Worm (Caenorhabditis elegans) whole organism, mixed stage, embryonic: ENCODE measurements around the gene mdt-27.

Source experiments
- M03D4.4 ChIP-seq: sonication (generic microtip); optimal IDR thresholded peaks from 2 replicates; lab custom pipeline; 2017; ENCODE audit warnings: mild to moderate bottlenecking, missing genetic modification characterization, missing compliant biosample characterization
- blmp-1 ChIP-seq: fragments of 150-350 bp; optimal IDR thresholded peaks from 2 replicates; lab custom pipeline; 2014; ENCODE audit warnings: missing biosample characterization, missing genetic modification characterization
- ceh-39 ChIP-seq: fragments of 150-350 bp; optimal IDR thresholded peaks from 2 replicates; lab custom pipeline; 2014; ENCODE audit warnings: missing biosample characterization, missing genetic modification characterization
- ceh-43 ChIP-seq: fragments of 200-800 bp; sonication (Bioruptor generic); optimal IDR thresholded peaks from 2 replicates; lab custom pipeline; 2018; ENCODE audit warnings: mild to moderate bottlenecking, missing genetic modification characterization, moderate library complexity, missing compliant biosample characterization
- ces-1 ChIP-seq: fragments of 150-350 bp; optimal IDR thresholded peaks from 2 replicates; lab custom pipeline; 2014; ENCODE audit warnings: missing biosample characterization, missing genetic modification reagents, missing genetic modification characterization
- drap-1 ChIP-seq: fragments of 200-800 bp; sonication (Bioruptor generic); optimal IDR thresholded peaks from 3 replicates; lab custom pipeline; 2018; ENCODE audit warnings: mild to moderate bottlenecking, missing genetic modification characterization, missing compliant biosample characterization
- elt-3 ChIP-seq: fragments of 150-350 bp; optimal IDR thresholded peaks from 2 replicates; lab custom pipeline; 2014; ENCODE audit warnings: missing biosample characterization, missing genetic modification characterization
- ham-2 ChIP-seq: fragments of 200-800 bp; sonication (Bioruptor generic); optimal IDR thresholded peaks from 2 replicates; lab custom pipeline; 2018; ENCODE audit warnings: mild to moderate bottlenecking, missing genetic modification characterization, missing compliant biosample characterization
- hlh-1 ChIP-seq: fragments of 150-350 bp; optimal IDR thresholded peaks from 2 replicates; lab custom pipeline; 2014; ENCODE audit warnings: missing biosample characterization, missing genetic modification reagents, missing genetic modification characterization
- lin-13 ChIP-seq: fragments of 150-350 bp; optimal IDR thresholded peaks from 2 replicates; lab custom pipeline; 2014; ENCODE audit warnings: missing biosample characterization, missing genetic modification characterization
- lin-32 ChIP-seq: fragments of 200-800 bp; sonication (Bioruptor generic); optimal IDR thresholded peaks from 2 replicates; lab custom pipeline; 2018; ENCODE audit warnings: mild to moderate bottlenecking, missing genetic modification characterization, missing compliant biosample characterization
- lsy-2 ChIP-seq: fragments of 150-350 bp; optimal IDR thresholded peaks from 2 replicates; lab custom pipeline; 2014; ENCODE audit warnings: missing biosample characterization, missing genetic modification characterization
- mab-5 ChIP-seq: fragments of 150-350 bp; optimal IDR thresholded peaks from 2 replicates; lab custom pipeline; 2014; ENCODE audit warnings: missing biosample characterization, missing genetic modification characterization
- mep-1 ChIP-seq: fragments of 150-350 bp; optimal IDR thresholded peaks from 2 replicates; lab custom pipeline; 2017; ENCODE audit warnings: missing biosample characterization, missing genetic modification reagents, missing genetic modification characterization, inconsistent platforms
- mls-2 ChIP-seq: sonication (generic microtip); optimal IDR thresholded peaks from 2 replicates; lab custom pipeline; 2016; ENCODE audit warnings: mild to moderate bottlenecking, missing genetic modification characterization, moderate library complexity, missing compliant biosample characterization
- nhr-12 ChIP-seq: fragments of 150-350 bp; optimal IDR thresholded peaks from 2 replicates; lab custom pipeline; 2014; ENCODE audit warnings: missing biosample characterization, missing genetic modification characterization
- nhr-2 ChIP-seq: fragments of 150-350 bp; optimal IDR thresholded peaks from 2 replicates; lab custom pipeline; 2014; ENCODE audit warnings: missing biosample characterization, missing genetic modification characterization
- nhr-237 ChIP-seq: fragments of 150-350 bp; optimal IDR thresholded peaks from 2 replicates; lab custom pipeline; 2014; ENCODE audit warnings: missing biosample characterization, missing genetic modification characterization
- nhr-28 ChIP-seq: fragments of 150-350 bp; optimal IDR thresholded peaks from 2 replicates; lab custom pipeline; 2014; ENCODE audit warnings: missing biosample characterization, missing genetic modification characterization
- sem-2 ChIP-seq: fragments of 200-800 bp; sonication (Bioruptor generic); optimal IDR thresholded peaks from 2 replicates; lab custom pipeline; 2018; ENCODE audit warnings: mild to moderate bottlenecking, missing genetic modification characterization, missing compliant biosample characterization
- sptf-1 ChIP-seq: sonication (generic microtip); optimal IDR thresholded peaks from 2 replicates; lab custom pipeline; 2017; ENCODE audit warnings: mild to moderate bottlenecking, missing genetic modification characterization, moderate library complexity, missing compliant biosample characterization
- tbx-8 ChIP-seq: fragments of 200-800 bp; sonication (Bioruptor generic); optimal IDR thresholded peaks from 2 replicates; lab custom pipeline; 2018; ENCODE audit warnings: mild to moderate bottlenecking, missing genetic modification characterization, moderate library complexity, missing compliant biosample characterization
- unc-120 ChIP-seq: sonication (generic microtip); optimal IDR thresholded peaks from 2 replicates; lab custom pipeline; 2017; ENCODE audit warnings: missing genetic modification characterization, missing compliant biosample characterization; ENCODE audit not compliant: poor library complexity, severe bottlenecking
- unc-39 ChIP-seq: fragments of 150-350 bp; optimal IDR thresholded peaks from 2 replicates; lab custom pipeline; 2014; ENCODE audit warnings: missing biosample characterization, missing genetic modification characterization
- unc-62 ChIP-seq: fragments of 150-350 bp; optimal IDR thresholded peaks from 2 replicates; lab custom pipeline; 2014; ENCODE audit warnings: missing biosample characterization, missing genetic modification reagents, missing genetic modification characterization
- zip-8 ChIP-seq: fragments of 150-350 bp; optimal IDR thresholded peaks from 2 replicates; lab custom pipeline; 2014; ENCODE audit warnings: missing biosample characterization, missing genetic modification characterization
- ztf-11 ChIP-seq: fragments of 150-350 bp; optimal IDR thresholded peaks from 2 replicates; lab custom pipeline; 2014; ENCODE audit warnings: missing biosample characterization, missing genetic modification characterization

Gene mdt-27

ce11 chrV:9246260-9246659 lies 32.8 kb upstream of the mdt-27 start, which contains the start of gene aat-2:
TSS of gene aat-2 (minus strand) at chrV:9246360.
- TF ChIP-seq blmp-1 (tag; lab: Kevin White, UChicago), result no peak
- no peak for TF ChIP-seq nhr-28
- TF ChIP-seq sem-2 (GFP tag; lab: Kevin White, UChicago), result no peak
- TF ChIP-seq unc-120 (tag; lab: Kevin White, UChicago), result no peak
- no peak for TF ChIP-seq mls-2 (tag; lab: Kevin White, UChicago)
- no peak for TF ChIP-seq ceh-43
- no peak for TF ChIP-seq ceh-39 (tag; lab: Kevin White, UChicago)
- no peak for TF ChIP-seq nhr-12 (tag; lab: Kevin White, UChicago)
- TF ChIP-seq ces-1 (GFP tag; lab: Kevin White, UChicago), result no peak
- TF ChIP-seq ham-2 (GFP tag; lab: Kevin White, UChicago), result no peak
- no peak for TF ChIP-seq mab-5

ce11 chrV:9243171-9243996 lies 29.9 kb upstream of the mdt-27 start, which contains the start of gene glo-4:
TSS of gene glo-4 (minus strand) at chrV:9243221.
- TF ChIP-seq ztf-11 (tag; lab: Kevin White, UChicago) (no peak), ces-1 (GFP tag; lab: Kevin White, UChicago) (peak; percentile 77), nhr-12 (tag; lab: Kevin White, UChicago) (no peak), lsy-2 (peak; percentile 21), zip-8 (no peak), unc-120 (tag; lab: Kevin White, UChicago) (peak; percentile 55), nhr-237 (tag; lab: Kevin White, UChicago) (peak; percentile 69), lin-13 (tag; lab: Kevin White, UChicago) (peak; percentile 13), mep-1 (tag; lab: Kevin White, UChicago) (peak; percentile 69), hlh-1 (tag; lab: Kevin White, UChicago) (peak; percentile 36), tbx-8 (GFP tag; lab: Kevin White, UChicago) (no peak)

- TF ChIP-seq ceh-39 (tag; lab: Kevin White, UChicago) (no peak), ham-2 (GFP tag; lab: Kevin White, UChicago) (no peak), drap-1 (GFP tag; lab: Kevin White, UChicago) (no peak), hlh-1 (tag; lab: Kevin White, UChicago) (no peak), unc-39 (tag; lab: Kevin White, UChicago) (no peak), ceh-43 (no peak), unc-62 (GFP tag; lab: Kevin White, UChicago) (no peak)
Observed at ce11 chrV:9232296-9232695, 18.8 kb upstream of the mdt-27 start, which contains the start of gene F07C3.3. TSS of gene F07C3.3 (minus strand) at chrV:9232396.

- TF ChIP-seq elt-3 (tag; lab: Kevin White, UChicago) (no peak), nhr-2 (tag; lab: Kevin White, UChicago) (no peak), ces-1 (GFP tag; lab: Kevin White, UChicago) (peak; percentile 51)
Observed at ce11 chrV:9225675-9226144, 12.3 kb upstream of the mdt-27 start, which contains the start of gene F07C3.2. TSS of gene F07C3.2 (plus strand) at chrV:9226094.

- no peak for TF ChIP-seq lin-13 (tag; lab: Kevin White, UChicago)
- TF ChIP-seq nhr-2 (tag; lab: Kevin White, UChicago), result no peak
- no peak for TF ChIP-seq ceh-39 (tag; lab: Kevin White, UChicago)
- no peak for TF ChIP-seq nhr-237 (tag; lab: Kevin White, UChicago)
- TF ChIP-seq sptf-1, result no peak
- TF ChIP-seq M03D4.4 (tag; lab: Kevin White, UChicago), result no peak
- TF ChIP-seq lin-32 (GFP tag; lab: Kevin White, UChicago), result no peak
- TF ChIP-seq unc-120 (tag; lab: Kevin White, UChicago), result no peak
- TF ChIP-seq ceh-43, result no peak
- no peak for TF ChIP-seq unc-39 (tag; lab: Kevin White, UChicago)
- no peak for TF ChIP-seq mab-5
- TF ChIP-seq nhr-12 (tag; lab: Kevin White, UChicago), result no peak
- no peak for TF ChIP-seq unc-62 (GFP tag; lab: Kevin White, UChicago)
- TF ChIP-seq elt-3 (tag; lab: Kevin White, UChicago), result no peak
Observed at ce11 chrV:9224981-9225380, 11.5 kb upstream of the mdt-27 start.
